Worm (Caenorhabditis elegans) whole organism, L2 larva: ENCODE measurements around the gene K01A11.1.

ENCODE experiments used
- R02D3.7 ChIP-seq: fragments of 150-350 bp; optimal IDR thresholded peaks from 2 replicates; lab custom pipeline; 2014; ENCODE audit warnings: missing biosample characterization, missing genetic modification characterization
- Y55F3AM.14 ChIP-seq: fragments of 200-800 bp; sonication (Bioruptor generic); optimal IDR thresholded peaks from 2 replicates; lab custom pipeline; 2018; ENCODE audit warnings: mild to moderate bottlenecking, missing genetic modification characterization, missing compliant biosample characterization
- ZK546.5 ChIP-seq: sonication (generic microtip); optimal IDR thresholded peaks from 2 replicates; lab custom pipeline; 2017; ENCODE audit warnings: missing biosample characterization, missing genetic modification characterization
- ama-1 ChIP-seq: fragments of 150-350 bp; optimal IDR thresholded peaks from 2 replicates; lab custom pipeline; 2018; ENCODE audit warnings: inconsistent platforms
- ceh-16 ChIP-seq: fragments of 150-350 bp; optimal IDR thresholded peaks from 2 replicates; lab custom pipeline; 2014; ENCODE audit warnings: missing biosample characterization, missing genetic modification characterization
- elt-3 ChIP-seq: sonication (generic microtip); optimal IDR thresholded peaks from 2 replicates; lab custom pipeline; 2017; ENCODE audit warnings: missing biosample characterization, missing genetic modification characterization
- gmeb-1 ChIP-seq: fragments of 150-350 bp; optimal IDR thresholded peaks from 2 replicates; lab custom pipeline; 2014; ENCODE audit warnings: missing biosample characterization, missing genetic modification characterization
- mab-5 ChIP-seq: fragments of 150-350 bp; optimal IDR thresholded peaks from 2 replicates; lab custom pipeline; 2014; ENCODE audit warnings: missing biosample characterization, missing genetic modification characterization
- mbf-1 ChIP-seq: sonication (generic microtip); optimal IDR thresholded peaks from 2 replicates; lab custom pipeline; 2017; ENCODE audit warnings: missing biosample characterization, missing genetic modification characterization
- mdl-1 ChIP-seq, 2 experiments: fragments of 150-350 bp in 1 of 2; sonication (generic microtip) in 1 of 2; optimal IDR thresholded peaks; 2 replicates each; lab custom pipeline; 2017; ENCODE audit warnings: missing biosample characterization in 2 of 2, missing genetic modification characterization in 2 of 2
- nhr-11 ChIP-seq: fragments of 150-350 bp; optimal IDR thresholded peaks from 2 replicates; lab custom pipeline; 2014; ENCODE audit warnings: missing biosample characterization, missing genetic modification characterization
- nhr-12 ChIP-seq: fragments of 150-350 bp; optimal IDR thresholded peaks from 2 replicates; lab custom pipeline; 2014; ENCODE audit warnings: missing biosample characterization, missing genetic modification characterization
- nhr-21 ChIP-seq: fragments of 150-350 bp; optimal IDR thresholded peaks from 2 replicates; lab custom pipeline; 2014; ENCODE audit warnings: missing biosample characterization, missing genetic modification characterization
- nhr-237 ChIP-seq: fragments of 150-350 bp; optimal IDR thresholded peaks from 2 replicates; lab custom pipeline; 2014; ENCODE audit warnings: missing biosample characterization, missing genetic modification characterization
- peb-1 ChIP-seq: fragments of 150-350 bp; optimal IDR thresholded peaks from 2 replicates; lab custom pipeline; 2014; ENCODE audit warnings: missing biosample characterization, missing genetic modification characterization
- sem-4 ChIP-seq: fragments of 150-350 bp; optimal IDR thresholded peaks from 2 replicates; lab custom pipeline; 2014; ENCODE audit warnings: missing biosample characterization, missing genetic modification reagents, missing genetic modification characterization
- snpc-4 ChIP-seq: fragments of 150-350 bp; optimal IDR thresholded peaks from 2 replicates; lab custom pipeline; 2014; ENCODE audit warnings: missing biosample characterization, missing genetic modification characterization
- unc-39 ChIP-seq: fragments of 150-350 bp; optimal IDR thresholded peaks from 2 replicates; lab custom pipeline; 2014; ENCODE audit warnings: missing biosample characterization, missing genetic modification characterization
- zag-1 ChIP-seq: fragments of 150-350 bp; optimal IDR thresholded peaks from 2 replicates; lab custom pipeline; 2014; ENCODE audit warnings: missing biosample characterization, missing genetic modification characterization
- ztf-1 ChIP-seq: fragments of 200-800 bp; sonication (Bioruptor generic); conservative IDR thresholded peaks from 2 replicates; pipeline ENCODE4 v1.3.6; 2022; ENCODE audit warnings: missing genetic modification characterization, missing compliant biosample characterization
- ztf-4 ChIP-seq: fragments of 150-350 bp; optimal IDR thresholded peaks from 2 replicates; lab custom pipeline; 2014; ENCODE audit warnings: missing biosample characterization, missing genetic modification characterization

K01A11.1 gene

DNA sequence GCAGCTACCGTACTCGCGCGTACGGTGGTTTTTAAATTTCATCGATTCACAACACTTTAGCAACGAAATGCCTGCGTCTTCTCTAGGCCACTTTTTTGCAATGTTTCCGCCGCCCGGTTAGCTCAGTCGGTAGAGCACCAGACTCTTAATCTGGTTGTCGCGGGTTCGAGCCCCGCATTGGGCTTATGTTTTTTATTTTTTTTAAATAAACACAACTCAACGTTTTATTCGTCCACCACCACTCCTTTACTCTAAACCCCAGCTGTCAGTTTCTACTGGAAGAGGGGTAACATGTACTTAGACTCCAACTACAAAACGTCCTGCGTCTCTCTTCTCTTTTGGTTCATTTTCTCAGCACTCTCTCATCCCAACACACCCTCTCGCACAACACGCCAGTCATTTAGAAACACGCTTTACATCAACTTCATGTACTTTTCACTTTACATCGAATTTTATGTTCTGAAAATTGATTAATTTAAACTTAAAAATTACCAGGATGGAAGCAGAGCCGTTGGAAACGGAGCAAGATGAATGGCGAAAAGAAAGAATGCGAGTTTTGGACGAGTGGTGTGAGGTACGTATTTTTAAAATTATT, 41.8 kb downstream of the K01A11.1 start, which contains the start of the genes elmd-1 and hecw-1 (continued):
- TF ChIP-seq peb-1 (tag; lab: Kevin White, UChicago): no peak
- TF ChIP-seq, all 48 proteins: peak for 13

DNA sequence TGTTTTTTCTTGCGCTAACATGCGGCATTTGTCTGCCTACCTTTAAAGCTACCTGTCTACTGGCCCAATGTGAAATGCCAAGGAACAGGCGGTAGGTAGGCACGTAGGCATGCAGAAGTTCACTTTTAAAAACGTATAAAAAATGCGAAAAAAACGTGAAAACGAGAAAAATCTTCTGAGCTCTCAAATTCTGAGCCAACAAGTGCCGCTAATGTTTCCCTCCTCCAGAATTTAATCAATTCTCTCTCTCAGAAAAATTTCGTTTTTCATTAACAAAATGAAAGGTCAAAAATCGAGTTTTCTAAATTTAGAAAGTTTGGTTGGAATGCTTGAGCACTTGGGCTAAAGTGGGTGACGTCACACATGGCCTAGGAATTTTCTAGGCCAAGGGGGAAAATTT, 48.8 kb downstream of the K01A11.1 start:
- TF ChIP-seq nhr-12 (tag; lab: Kevin White, UChicago) (no peak), nhr-11 (tag; lab: Kevin White, UChicago) (no peak), gmeb-1 (tag; lab: Kevin White, UChicago) (no peak), sem-4 (no peak), ceh-16 (tag; lab: Kevin White, UChicago) (no peak), nhr-237 (tag; lab: Kevin White, UChicago) (no peak), R02D3.7 (tag; lab: Kevin White, UChicago) (no peak), ztf-1 (GFP tag; lab: Robert Waterston, UW) (no peak), ZK546.5 (tag; lab: Kevin White, UChicago) (no peak), peb-1 (tag; lab: Kevin White, UChicago) (no peak), ama-1 (lab: Kevin White, UChicago) (no peak), unc-39 (tag; lab: Kevin White, UChicago) (no peak), mdl-1 (tag; optimal IDR thresholded peaks at IDR 0.05; lab: Kevin White, UChicago) (no peak), mbf-1 (tag; lab: Kevin White, UChicago) (no peak), nhr-21 (tag; lab: Kevin White, UChicago) (no peak)

DNA sequence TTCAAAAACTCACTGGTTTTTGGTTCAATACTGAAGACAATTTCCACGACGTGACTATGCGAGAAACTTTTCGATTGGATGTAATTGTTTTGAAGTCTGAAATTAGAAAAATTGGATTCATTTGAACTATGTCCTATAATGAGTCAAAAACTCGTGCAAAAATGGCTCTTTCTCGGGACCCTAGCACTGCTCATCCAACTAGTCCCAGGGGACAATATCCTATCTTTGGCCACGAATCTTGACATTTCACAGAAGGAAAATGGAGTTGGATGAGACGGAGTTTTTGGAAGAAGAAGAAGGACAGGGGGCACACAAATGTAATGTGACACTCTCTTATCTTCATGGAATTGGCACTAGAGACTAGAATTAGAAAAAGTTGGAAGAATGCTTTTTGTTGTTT, 49.4 kb downstream of the K01A11.1 start:
- TF ChIP-seq mab-5 (tag; lab: Kevin White, UChicago) (no peak), elt-3 (no peak), ztf-4 (tag; lab: Kevin White, UChicago) (no peak), Y55F3AM.14 (GFP tag; lab: Kevin White, UChicago) (no peak), nhr-11 (tag; lab: Kevin White, UChicago) (no peak), zag-1 (peak; percentile 14), snpc-4 (tag; lab: Kevin White, UChicago) (peak; percentile 12), ama-1 (lab: Kevin White, UChicago) (no peak)
